Worm (Caenorhabditis elegans) whole organism, L1 larva: ENCODE data around the gene kin-24.

Experiments used
- C04F5.9 ChIP-seq: sonication (generic microtip); optimal IDR thresholded peaks from 2 replicates; lab custom pipeline; 2016; ENCODE audit warnings: missing genetic modification characterization, missing compliant biosample characterization
- C16A3.4 ChIP-seq: fragments of 150-350 bp; optimal IDR thresholded peaks from 2 replicates; lab custom pipeline; 2014; ENCODE audit warnings: missing biosample characterization, missing genetic modification characterization
- C34B4.2 ChIP-seq: sonication (generic microtip); optimal IDR thresholded peaks from 2 replicates; lab custom pipeline; 2017; ENCODE audit warnings: mild to moderate bottlenecking, missing genetic modification characterization, missing compliant biosample characterization
- aha-1 ChIP-seq: fragments of 150-350 bp; optimal IDR thresholded peaks from 2 replicates; lab custom pipeline; 2014; ENCODE audit warnings: missing biosample characterization, missing genetic modification characterization
- aly-2 ChIP-seq: fragments of 150-350 bp; optimal IDR thresholded peaks from 2 replicates; lab custom pipeline; 2014; ENCODE audit warnings: missing biosample characterization, missing genetic modification characterization
- blmp-1 ChIP-seq: fragments of 150-350 bp; optimal IDR thresholded peaks from 2 replicates; lab custom pipeline; 2014; ENCODE audit warnings: missing biosample characterization, missing genetic modification characterization
- ceh-82 ChIP-seq, 3 experiments: fragments of 150-350 bp in 1 of 3; sonication (generic microtip) in 2 of 3; optimal IDR thresholded peaks; 2 replicates each; lab custom pipeline; 2014 to 2017; ENCODE audit warnings: missing biosample characterization in 3 of 3, missing genetic modification characterization in 3 of 3
- ceh-88 ChIP-seq: fragments of 200-800 bp; sonication (Bioruptor generic); IDR thresholded peaks from 2 replicates; pipeline ENCODE4 v1.3.6; 2022; ENCODE audit warnings: missing genetic modification characterization, missing compliant biosample characterization
- dpl-1 ChIP-seq, 3 experiments: fragments of 150-350 bp in 2 of 3; sonication (generic microtip) in 1 of 3; optimal IDR thresholded peaks; 2 replicates each; lab custom pipeline; 2014 to 2017; ENCODE audit warnings: missing biosample characterization in 3 of 3, missing genetic modification characterization in 3 of 3, missing genetic modification reagents in 3 of 3
- dsc-1 ChIP-seq: sonication (generic microtip); optimal IDR thresholded peaks from 2 replicates; lab custom pipeline; 2016; ENCODE audit warnings: mild to moderate bottlenecking, missing genetic modification characterization, missing compliant biosample characterization
- efl-1 ChIP-seq, 4 experiments: fragments of 150-350 bp; optimal IDR thresholded peaks in 3 of 4; peaks in 1 of 4; 1 replicate in 1 of 4; 2 replicates in 3 of 4; lab custom pipeline; 2014; ENCODE audit warnings: missing biosample characterization in 2 of 4, missing genetic modification characterization in 2 of 4, missing genetic modification reagents in 2 of 4
- efl-3 ChIP-seq: fragments of 200-800 bp; sonication (Bioruptor generic); optimal IDR thresholded peaks from 2 replicates; lab custom pipeline; 2018; ENCODE audit warnings: mild to moderate bottlenecking, missing genetic modification characterization, missing compliant biosample characterization
- elt-2 ChIP-seq: sonication (generic microtip); optimal IDR thresholded peaks from 2 replicates; lab custom pipeline; 2016; ENCODE audit warnings: missing genetic modification characterization, mild to moderate bottlenecking, inconsistent platforms, missing compliant biosample characterization, missing genetic modification reagents
- elt-3 ChIP-seq, 6 experiments: fragments of 150-350 bp in 1 of 6; sonication (generic microtip); optimal IDR thresholded peaks; 2 replicates each; lab custom pipeline; 2017 to 2018; ENCODE audit warnings: missing biosample characterization in 6 of 6, missing genetic modification characterization in 6 of 6, inconsistent platforms in 1 of 6
- fkh-10 ChIP-seq: sonication (generic microtip); optimal IDR thresholded peaks from 2 replicates; lab custom pipeline; 2017; ENCODE audit warnings: missing biosample characterization, missing genetic modification reagents, missing genetic modification characterization
- fkh-8 ChIP-seq: sonication (generic microtip); optimal IDR thresholded peaks from 2 replicates; lab custom pipeline; 2016; ENCODE audit warnings: mild to moderate bottlenecking, missing genetic modification characterization, missing compliant biosample characterization
- fos-1 ChIP-seq: fragments of 150-350 bp; optimal IDR thresholded peaks from 2 replicates; lab custom pipeline; 2014; ENCODE audit warnings: missing biosample characterization, missing genetic modification characterization
- hlh-17 ChIP-seq: fragments of 200-800 bp; sonication (Bioruptor generic); optimal IDR thresholded peaks from 2 replicates; lab custom pipeline; 2018; ENCODE audit warnings: missing genetic modification characterization, mild to moderate bottlenecking, missing compliant biosample characterization, moderate library complexity, borderline replicate concordance
- hlh-4 ChIP-seq: sonication (generic microtip); optimal IDR thresholded peaks from 2 replicates; lab custom pipeline; 2016; ENCODE audit warnings: mild to moderate bottlenecking, missing genetic modification characterization, missing compliant biosample characterization
- lin-14 ChIP-seq: fragments of 200-800 bp; sonication (Bioruptor generic); optimal IDR thresholded peaks from 2 replicates; lab custom pipeline; 2018; ENCODE audit warnings: mild to moderate bottlenecking, missing genetic modification characterization, moderate library complexity, missing compliant biosample characterization
- lin-15B ChIP-seq: fragments of 150-350 bp; sonication (generic microtip); optimal IDR thresholded peaks from 3 replicates; lab custom pipeline; 2014; ENCODE audit warnings: missing biosample characterization, missing genetic modification characterization
- lin-35 ChIP-seq, 2 experiments: fragments of 150-350 bp; optimal IDR thresholded peaks; 2 replicates each; lab custom pipeline; 2014; ENCODE audit warnings: missing biosample characterization in 2 of 2, missing genetic modification characterization in 2 of 2, missing genetic modification reagents in 2 of 2
- lin-39 ChIP-seq: fragments of 150-350 bp; optimal IDR thresholded peaks from 2 replicates; lab custom pipeline; 2014; ENCODE audit warnings: missing biosample characterization, missing genetic modification reagents, missing genetic modification characterization
- lir-3 ChIP-seq: sonication (generic microtip); optimal IDR thresholded peaks from 2 replicates; lab custom pipeline; 2016; ENCODE audit warnings: mild to moderate bottlenecking, missing genetic modification characterization, moderate library complexity, missing compliant biosample characterization; ENCODE audit not compliant: poor library complexity
- lsy-2 ChIP-seq, 2 experiments: fragments of 150-350 bp; optimal IDR thresholded peaks; 2 replicates each; lab custom pipeline; 2014; ENCODE audit warnings: missing biosample characterization in 2 of 2, missing genetic modification characterization in 2 of 2
- mdl-1 ChIP-seq, 2 experiments: fragments of 150-350 bp; optimal IDR thresholded peaks; 2 replicates each; lab custom pipeline; 2014 to 2017; ENCODE audit warnings: missing biosample characterization in 2 of 2, missing genetic modification characterization in 2 of 2, inconsistent platforms in 1 of 2
- mep-1 ChIP-seq: fragments of 150-350 bp; optimal IDR thresholded peaks from 2 replicates; lab custom pipeline; 2014; ENCODE audit warnings: missing biosample characterization, missing genetic modification characterization
- nhr-11 ChIP-seq: fragments of 150-350 bp; optimal IDR thresholded peaks from 2 replicates; lab custom pipeline; 2014; ENCODE audit warnings: missing biosample characterization, missing genetic modification characterization
- nhr-12 ChIP-seq: sonication (generic microtip); optimal IDR thresholded peaks from 2 replicates; lab custom pipeline; 2017; ENCODE audit warnings: missing biosample characterization, missing genetic modification characterization
- nhr-19 ChIP-seq: fragments of 200-800 bp; sonication (Bioruptor generic); conservative IDR thresholded peaks from 2 replicates; pipeline ENCODE4 v1.3.6; 2022; ENCODE audit warnings: missing genetic modification characterization, missing compliant biosample characterization
- nhr-20 ChIP-seq: sonication (generic microtip); optimal IDR thresholded peaks from 2 replicates; lab custom pipeline; 2016; ENCODE audit warnings: mild to moderate bottlenecking, missing genetic modification characterization, missing compliant biosample characterization
- nhr-237 ChIP-seq: fragments of 150-350 bp; optimal IDR thresholded peaks from 2 replicates; lab custom pipeline; 2014; ENCODE audit warnings: missing biosample characterization, missing genetic modification characterization
- nhr-28 ChIP-seq: fragments of 150-350 bp; optimal IDR thresholded peaks from 2 replicates; lab custom pipeline; 2014; ENCODE audit warnings: missing biosample characterization, missing genetic modification characterization
- nhr-47 ChIP-seq: sonication (generic microtip); optimal IDR thresholded peaks from 2 replicates; lab custom pipeline; 2016; ENCODE audit warnings: mild to moderate bottlenecking, missing genetic modification characterization, moderate library complexity, missing compliant biosample characterization
- nhr-71 ChIP-seq: sonication (generic microtip); optimal IDR thresholded peaks from 2 replicates; lab custom pipeline; 2016; ENCODE audit warnings: mild to moderate bottlenecking, missing genetic modification characterization, moderate library complexity, missing compliant biosample characterization
- nhr-84 ChIP-seq: sonication (generic microtip); optimal IDR thresholded peaks from 2 replicates; lab custom pipeline; 2017; ENCODE audit warnings: missing biosample characterization, missing genetic modification characterization
- nhr-85 ChIP-seq: sonication (generic microtip); peaks from one replicate; lab custom pipeline; 2016; ENCODE audit warnings: missing genetic modification characterization, inconsistent platforms, missing compliant biosample characterization
- nhr-90 ChIP-seq: sonication (generic microtip); optimal IDR thresholded peaks from 2 replicates; lab custom pipeline; 2016; ENCODE audit warnings: mild to moderate bottlenecking, missing genetic modification characterization, missing compliant biosample characterization; ENCODE audit not compliant: poor library complexity
- rnt-1 ChIP-seq: sonication (generic microtip); optimal IDR thresholded peaks from 2 replicates; lab custom pipeline; 2016; ENCODE audit warnings: mild to moderate bottlenecking, missing genetic modification characterization, moderate library complexity, missing compliant biosample characterization
- snu-23 ChIP-seq: sonication (generic microtip); optimal IDR thresholded peaks from 2 replicates; lab custom pipeline; 2016; ENCODE audit warnings: missing genetic modification characterization, missing compliant biosample characterization
- swsn-7 ChIP-seq: sonication (generic microtip); optimal IDR thresholded peaks from 2 replicates; lab custom pipeline; 2016; ENCODE audit warnings: missing genetic modification characterization, missing compliant biosample characterization
- tbx-2 ChIP-seq: sonication (generic microtip); optimal IDR thresholded peaks from 2 replicates; lab custom pipeline; 2016; ENCODE audit warnings: missing genetic modification characterization, missing compliant biosample characterization
- tlp-1 ChIP-seq: fragments of 150-350 bp; optimal IDR thresholded peaks from 2 replicates; lab custom pipeline; 2014; ENCODE audit warnings: missing biosample characterization, missing genetic modification characterization
- unc-130 ChIP-seq: fragments of 150-350 bp; optimal IDR thresholded peaks from 2 replicates; lab custom pipeline; 2017; ENCODE audit warnings: missing biosample characterization, missing genetic modification characterization, inconsistent platforms
- unc-30 ChIP-seq: sonication (generic microtip); optimal IDR thresholded peaks from 2 replicates; lab custom pipeline; 2017; ENCODE audit warnings: missing biosample characterization, missing genetic modification characterization
- unc-86 ChIP-seq: sonication (generic microtip); optimal IDR thresholded peaks from 2 replicates; lab custom pipeline; 2016; ENCODE audit warnings: missing genetic modification characterization, missing compliant biosample characterization
- unc-98 ChIP-seq: fragments of 200-800 bp; sonication (Bioruptor generic); IDR thresholded peaks from 2 replicates; pipeline ENCODE4 v1.3.6; 2022; ENCODE audit warnings: missing genetic modification characterization, missing compliant biosample characterization
- xbp-1 ChIP-seq: sonication (generic microtip); optimal IDR thresholded peaks from 2 replicates; lab custom pipeline; 2016; ENCODE audit warnings: missing genetic modification characterization, missing compliant biosample characterization
- ztf-11 ChIP-seq, 2 experiments: sonication (generic microtip); optimal IDR thresholded peaks; 2 replicates each; lab custom pipeline; 2016 to 2017; ENCODE audit warnings: missing genetic modification characterization in 2 of 2, missing biosample characterization in 1 of 2, missing compliant biosample characterization in 1 of 2
- ztf-4 ChIP-seq: fragments of 150-350 bp; optimal IDR thresholded peaks from 2 replicates; lab custom pipeline; 2014; ENCODE audit warnings: missing biosample characterization, missing genetic modification characterization

Gene kin-24

ce11 chrIV:9875646-9876045 is 34.8 kb upstream of the kin-24 start (continued):
- TF ChIP-seq fkh-10 (GFP tag; lab: Kevin White, UChicago) (no peak), tlp-1 (no peak), unc-130 (no peak), ztf-11 (tag; optimal IDR thresholded peaks at IDR 0.05; lab: Kevin White, UChicago) (no peak), hlh-4 (tag; lab: Kevin White, UChicago) (no peak), unc-98 (GFP tag; lab: Robert Waterston, UW) (no peak), ceh-88 (GFP tag; lab: Robert Waterston, UW) (no peak), nhr-237 (tag; lab: Kevin White, UChicago) (no peak), nhr-11 (no peak), nhr-47 (tag; lab: Kevin White, UChicago) (peak; percentile 3), efl-3 (GFP tag; lab: Kevin White, UChicago) (no peak), C16A3.4 (tag; lab: Kevin White, UChicago) (peak; percentile 45), C04F5.9 (tag; lab: Kevin White, UChicago) (no peak), unc-30 (tag; lab: Kevin White, UChicago) (no peak), lin-15B (tag; lab: Kevin White, UChicago) (no peak), snu-23 (peak; percentile 61), C34B4.2 (no peak), nhr-28 (tag; lab: Kevin White, UChicago) (no peak), aha-1 (tag; lab: Kevin White, UChicago) (no peak), lin-39 (tag; lab: Kevin White, UChicago) (no peak), nhr-71 (tag; lab: Kevin White, UChicago) (peak; percentile 71), efl-1 (optimal IDR thresholded peaks at IDR 0.05; lab: Kevin White, UChicago) (no peak), efl-1 (GFP tag; optimal IDR thresholded peaks at IDR 0.05 in 1 of 2; lab: Kevin White, UChicago) (peak in 1 of 2 experiments; percentile 33), rnt-1 (no peak), nhr-84 (no peak)

- TF ChIP-seq rnt-1 (peak; percentile 49), elt-2 (tag; lab: Kevin White, UChicago) (peak; percentile 46), nhr-20 (tag; lab: Kevin White, UChicago) (peak; percentile 78), elt-3 (tag; optimal IDR thresholded peaks at IDR 0.05; lab: Kevin White, UChicago) (peak in 1 of 6 experiments; percentile 6), swsn-7 (peak; percentile 39), lsy-2 (tag; optimal IDR thresholded peaks at IDR 0.05; lab: Kevin White, UChicago) (peak; percentile 52 to 66), C34B4.2 (no peak), unc-98 (GFP tag; lab: Robert Waterston, UW) (no peak), aly-2 (tag; lab: Kevin White, UChicago) (no peak), efl-1 (optimal IDR thresholded peaks at IDR 0.05; lab: Kevin White, UChicago) (peak; percentile 63 to 75), efl-1 (GFP tag; optimal IDR thresholded peaks at IDR 0.05 in 1 of 2; lab: Kevin White, UChicago) (no peak), lir-3 (peak; percentile 24), nhr-12 (no peak), ztf-4 (peak; percentile 19), nhr-85 (tag; lab: Kevin White, UChicago) (peak; percentile 86), blmp-1 (peak; percentile 41), nhr-71 (tag; lab: Kevin White, UChicago) (peak; percentile 70), nhr-19 (peak; percentile 27), mdl-1 (tag; optimal IDR thresholded peaks at IDR 0.05; lab: Kevin White, UChicago) (peak in 1 of 2 experiments; percentile 54), tbx-2 (tag; lab: Kevin White, UChicago) (peak; percentile 39), nhr-47 (tag; lab: Kevin White, UChicago) (peak; percentile 38), nhr-84 (no peak), ceh-82 (tag; optimal IDR thresholded peaks at IDR 0.05; lab: Kevin White, UChicago) (peak in 2 of 3 experiments; percentile 26 to 40), fos-1 (tag; lab: Kevin White, UChicago) (no peak), lin-35 (GFP tag; optimal IDR thresholded peaks at IDR 0.05; lab: Kevin White, UChicago) (peak; percentile 43 to 60), fkh-8 (tag; lab: Kevin White, UChicago) (peak; percentile 51), nhr-237 (tag; lab: Kevin White, UChicago) (no peak), hlh-17 (GFP tag; lab: Kevin White, UChicago) (no peak), nhr-90 (tag; lab: Kevin White, UChicago) (no peak), xbp-1 (tag; lab: Kevin White, UChicago) (peak; percentile 32), dsc-1 (tag; lab: Kevin White, UChicago) (peak; percentile 7), unc-86 (peak; percentile 62), mep-1 (peak; percentile 63), lin-14 (GFP tag; lab: Kevin White, UChicago) (peak; percentile 86), dpl-1 (GFP tag; optimal IDR thresholded peaks at IDR 0.05; lab: Kevin White, UChicago) (peak in 2 of 3 experiments; percentile 10 to 38), snu-23 (peak; percentile 73)
Measured at ce11 chrIV:9873837-9874236, 33.0 kb upstream of the kin-24 start.
